Worm (Caenorhabditis elegans) whole organism, early embryonic: ENCODE data around the gene hrpf-2.

Experiments used
- F13C5.2 ChIP-seq: sonication (generic microtip); optimal IDR thresholded peaks from 2 replicates; lab custom pipeline; 2017; ENCODE audit warnings: mild to moderate bottlenecking, missing genetic modification characterization, inconsistent platforms, missing compliant biosample characterization
- aly-1 ChIP-seq: sonication (generic microtip); optimal IDR thresholded peaks from 2 replicates; lab custom pipeline; 2016; ENCODE audit warnings: missing genetic modification characterization, missing compliant biosample characterization
- ama-1 ChIP-seq: fragments of 150-350 bp; optimal IDR thresholded peaks from 2 replicates; lab custom pipeline; 2014
- ceh-13 ChIP-seq: fragments of 200-800 bp; sonication (Bioruptor generic); optimal IDR thresholded peaks from 2 replicates; lab custom pipeline; 2018; ENCODE audit warnings: mild to moderate bottlenecking, missing genetic modification characterization, missing compliant biosample characterization
- ceh-36 ChIP-seq: sonication (generic microtip); optimal IDR thresholded peaks from 2 replicates; lab custom pipeline; 2016; ENCODE audit warnings: missing genetic modification characterization, inconsistent platforms, missing compliant biosample characterization
- flt-1 ChIP-seq: fragments of 200-800 bp; sonication (Bioruptor generic); IDR thresholded peaks from 2 replicates; pipeline ENCODE4 v1.3.6; 2022; ENCODE audit warnings: missing genetic modification characterization, missing compliant biosample characterization
- hmbx-1 ChIP-seq: sonication (generic microtip); optimal IDR thresholded peaks from 2 replicates; lab custom pipeline; 2016; ENCODE audit warnings: mild to moderate bottlenecking, missing genetic modification characterization, missing compliant biosample characterization
- pes-1 ChIP-seq: fragments of 200-800 bp; sonication (Bioruptor generic); IDR thresholded peaks from 2 replicates; pipeline ENCODE4 v1.3.6; 2022; ENCODE audit warnings: missing genetic modification reagents, missing genetic modification characterization, missing compliant biosample characterization
- scrt-1 ChIP-seq: fragments of 200-800 bp; sonication (Bioruptor generic); IDR thresholded peaks from 2 replicates; pipeline ENCODE4 v1.3.6; 2022; ENCODE audit warnings: missing genetic modification characterization, missing compliant biosample characterization
- sea-1 ChIP-seq: fragments of 200-800 bp; sonication (Bioruptor generic); conservative IDR thresholded peaks from 2 replicates; pipeline ENCODE4 v1.3.6; 2022; ENCODE audit warnings: missing genetic modification characterization, missing compliant biosample characterization
- tbx-11 ChIP-seq: fragments of 200-800 bp; sonication (Bioruptor generic); IDR thresholded peaks from 2 replicates; pipeline ENCODE4 v1.3.6; 2022; ENCODE audit warnings: missing genetic modification characterization, missing compliant biosample characterization
- tbx-37 ChIP-seq: fragments of 200-800 bp; sonication (Bioruptor generic); conservative IDR thresholded peaks from 2 replicates; pipeline ENCODE4 v1.3.6; 2022; ENCODE audit warnings: missing genetic modification reagents, missing genetic modification characterization, missing compliant biosample characterization
- tra-4 ChIP-seq: sonication (generic microtip); optimal IDR thresholded peaks from 2 replicates; lab custom pipeline; 2017; ENCODE audit warnings: missing genetic modification characterization, missing compliant biosample characterization

DNA sequence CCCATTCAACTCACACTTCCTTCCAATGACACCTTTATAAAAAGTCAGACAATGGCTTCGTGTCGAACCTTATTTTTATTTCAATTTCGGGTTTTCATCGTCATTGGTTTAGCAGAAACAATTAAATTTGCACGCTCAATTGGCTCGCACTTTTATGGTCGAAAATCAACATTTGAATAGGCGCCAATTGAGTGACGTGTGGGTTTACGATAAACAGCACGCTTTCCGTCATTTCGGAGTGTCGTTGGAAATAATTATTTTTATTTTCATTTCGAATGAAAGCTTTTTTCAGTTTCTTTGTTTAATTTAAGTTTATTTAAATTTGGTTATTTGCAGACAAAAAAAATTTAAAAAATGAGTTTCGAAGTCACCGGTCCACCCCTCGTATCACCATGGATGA, 38.8 kb upstream of the hrpf-2 start, which contains the start of gene exos-2:
- TF ChIP-seq ama-1 (lab: Kevin White, UChicago), result no peak
- TF ChIP-seq sea-1 (GFP tag; lab: Robert Waterston, UW), result no peak
- no peak for TF ChIP-seq ceh-36 (tag; lab: Kevin White, UChicago)
- TF ChIP-seq scrt-1 (GFP tag; lab: Robert Waterston, UW), result no peak
- TF ChIP-seq flt-1 (GFP tag; lab: Robert Waterston, UW), result no peak
- TF ChIP-seq F13C5.2, result no peak
- no peak for TF ChIP-seq ceh-13 (GFP tag; lab: Kevin White, UChicago)
- no peak for TF ChIP-seq aly-1 (tag; lab: Kevin White, UChicago)
- TF ChIP-seq tra-4 (tag; lab: Kevin White, UChicago), result no peak
- TF ChIP-seq hmbx-1 (tag; lab: Kevin White, UChicago), result no peak
- no peak for TF ChIP-seq pes-1 (GFP tag; lab: Robert Waterston, UW)
- no peak for TF ChIP-seq tbx-37
- TF ChIP-seq tbx-11 (GFP tag; lab: Robert Waterston, UW), result no peak
